Worm (Caenorhabditis elegans): ENCODE measurements around the gene F40A3.4.
A peak's percentile ranks its signal among the peaks of the same experiment; 100 is the strongest.

Gene F40A3.4

DNA sequence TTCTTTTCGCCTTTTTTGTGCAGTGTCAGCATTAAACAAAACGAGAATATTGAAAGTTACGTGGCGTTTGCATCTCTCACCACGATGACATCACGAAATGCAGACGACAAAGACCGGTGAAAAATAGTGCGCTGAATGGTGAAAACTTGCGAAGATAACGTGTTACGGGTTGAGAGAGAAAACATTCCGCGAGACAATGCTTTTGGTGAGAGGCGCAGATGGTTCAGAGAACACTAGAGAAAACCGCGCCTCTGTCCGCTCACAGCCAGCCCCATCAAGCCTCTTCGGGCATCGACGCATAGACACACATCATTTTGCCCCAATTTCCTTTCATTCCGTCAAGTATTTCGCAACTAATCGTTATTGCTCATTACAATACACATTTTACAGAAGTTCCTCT is 21.0 kb upstream of the F40A3.4 start, which contains the start of the genes C37C3.9 and C37C3.18 (continued):
- TF ChIP-seq aha-1 (tag; optimal IDR thresholded peaks at IDR 0.05): no peak
- no peak for TF ChIP-seq C34B4.2 (tag; optimal IDR thresholded peaks at IDR 0.05)
- TF ChIP-seq ceh-88 (GFP tag; IDR thresholded peaks at IDR 0.05): peak; percentile 29; the same call in 1 of the 2 replicates
- TF ChIP-seq nhr-90 (tag; optimal IDR thresholded peaks at IDR 0.05; ENCODE audit: poor library complexity): peak; percentile 48
- TF ChIP-seq fkh-4 (tag; optimal IDR thresholded peaks at IDR 0.05; ENCODE audit: borderline replicate concordance): no peak
- no peak for TF ChIP-seq ztf-11 (tag; optimal IDR thresholded peaks at IDR 0.05)
- TF ChIP-seq ceh-8 (GFP tag; optimal IDR thresholded peaks at IDR 0.05): peak; percentile 27
- TF ChIP-seq C04F5.9 (tag; optimal IDR thresholded peaks at IDR 0.05): no peak
- TF ChIP-seq Y116A8C.19 (tag; optimal IDR thresholded peaks at IDR 0.05; ENCODE audit: borderline replicate concordance): no peak
- peak in 1 of 6 experiments; percentile 47 for TF ChIP-seq elt-3 (tag; optimal IDR thresholded peaks at IDR 0.05)
- peak; percentile 76 for TF ChIP-seq lin-13 (GFP tag; optimal IDR thresholded peaks at IDR 0.05)
- no peak for TF ChIP-seq hlh-17 (GFP tag; optimal IDR thresholded peaks at IDR 0.05; ENCODE audit: borderline replicate concordance)
- TF ChIP-seq hpl-2 (GFP tag; optimal IDR thresholded peaks at IDR 0.05): peak; percentile 84
- peak; percentile 27; the same call in 1 of the 2 replicates for TF ChIP-seq mab-9 (GFP tag; IDR thresholded peaks at IDR 0.05)
- no peak for TF ChIP-seq lin-39 (tag; optimal IDR thresholded peaks at IDR 0.05)
- no peak for TF ChIP-seq nhr-12 (tag; optimal IDR thresholded peaks at IDR 0.05)
- no peak for TF ChIP-seq alr-1 (tag; optimal IDR thresholded peaks at IDR 0.05; ENCODE audit: borderline replicate concordance)
- peak; percentile 89 for TF ChIP-seq snu-23 (GFP tag; optimal IDR thresholded peaks at IDR 0.05)
- TF ChIP-seq unc-130 (tag; optimal IDR thresholded peaks at IDR 0.05): peak; percentile 51
- TF ChIP-seq xbp-1 (tag; optimal IDR thresholded peaks at IDR 0.05): peak; percentile 85
- peak; percentile 72 to 88 for TF ChIP-seq lsy-2 (tag; optimal IDR thresholded peaks at IDR 0.05)
- no peak for TF ChIP-seq tlp-1 (tag; optimal IDR thresholded peaks at IDR 0.05)
- TF ChIP-seq ceh-63 (GFP tag; optimal IDR thresholded peaks at IDR 0.05): no peak
- no peak for TF ChIP-seq nhr-76 (tag; optimal IDR thresholded peaks at IDR 0.05)
- no peak for TF ChIP-seq pag-3 (tag; optimal IDR thresholded peaks at IDR 0.05; ENCODE audit: borderline replicate concordance, insufficient read depth)
- TF ChIP-seq sox-4 (tag; optimal IDR thresholded peaks at IDR 0.05): peak; percentile 3
- TF ChIP-seq snpc-4 (tag; optimal IDR thresholded peaks at IDR 0.05): peak; percentile 60
- no peak for TF ChIP-seq pqm-1 (tag; optimal IDR thresholded peaks at IDR 0.05)
- TF ChIP-seq fkh-10 (GFP tag; optimal IDR thresholded peaks at IDR 0.05): no peak
- TF ChIP-seq lin-14 (GFP tag; optimal IDR thresholded peaks at IDR 0.05): peak; percentile 92
- no peak for TF ChIP-seq vab-15 (tag; optimal IDR thresholded peaks at IDR 0.05)
- TF ChIP-seq skn-1 (tag; optimal IDR thresholded peaks at IDR 0.05): peak; percentile 82
- TF ChIP-seq nhr-237 (tag; optimal IDR thresholded peaks at IDR 0.05): peak; percentile 61
- peak; percentile 38 for TF ChIP-seq aly-2 (tag; optimal IDR thresholded peaks at IDR 0.05)
- no peak for TF ChIP-seq hlh-4 (tag; optimal IDR thresholded peaks at IDR 0.05)
- TF ChIP-seq tbx-2 (tag; optimal IDR thresholded peaks at IDR 0.05): peak; percentile 78
- peak; percentile 52 for TF ChIP-seq dsc-1 (tag; optimal IDR thresholded peaks at IDR 0.05)

- TF ChIP-seq lin-35 (GFP tag; optimal IDR thresholded peaks at IDR 0.05) (peak in 1 of 2 experiments; percentile 38), ceh-88 (GFP tag; IDR thresholded peaks at IDR 0.05) (no peak), nhr-85 (tag) (peak; percentile 39)
These were observed 20.1 kb upstream of the F40A3.4 start, which contains the start of gene C37C3.2 for ce11 chrV:7855382-7855994. C37C3.2 (plus strand) TSS chrV:7855944.

- TF ChIP-seq aly-2 (tag; optimal IDR thresholded peaks at IDR 0.05) (no peak), nhr-19 (GFP tag; conservative IDR thresholded peaks at IDR 0.05) (no peak), ets-5 (GFP tag; IDR thresholded peaks at IDR 0.05) (no peak), efl-1 (optimal IDR thresholded peaks at IDR 0.05) (no peak), efl-1 (GFP tag; optimal IDR thresholded peaks at IDR 0.05 in 1 of 2) (peak in 1 of 2 experiments; percentile 63), pqm-1 (tag; optimal IDR thresholded peaks at IDR 0.05) (no peak)
These were observed 18.9 kb upstream of the F40A3.4 start for ce11 chrV:7856641-7857040.
